Fruit fly (Drosophila melanogaster) whole organism, embryonic: ENCODE measurements around the gene ND-PDSW.
A peak's percentile ranks its signal among the peaks of the same experiment; 100 is the strongest.

Source experiments
- Ada2b ChIP-seq: fragments of 200-800 bp; sonication (Bioruptor generic); IDR thresholded peaks from 2 replicates; pipeline ENCODE4 v1.3.6; 2022; ENCODE audit warnings: missing biosample characterization, missing genetic modification characterization
- Antp ChIP-seq: fragments of 200-800 bp; sonication (Bioruptor generic); optimal IDR thresholded peaks from 3 replicates; lab custom pipeline; 2016; ENCODE audit warnings: missing biosample characterization, missing genetic modification characterization
- BtbVII ChIP-seq: fragments of 200-800 bp; sonication (Bioruptor generic); optimal IDR thresholded peaks from 3 replicates; lab custom pipeline; 2017; ENCODE audit warnings: missing biosample characterization, mild to moderate bottlenecking, missing genetic modification characterization
- CG10654 ChIP-seq: fragments of 200-800 bp; sonication (Bioruptor generic); optimal IDR thresholded peaks from 2 replicates; lab custom pipeline; 2016; ENCODE audit warnings: missing biosample characterization, missing genetic modification characterization
- CG13287 ChIP-seq: fragments of 200-800 bp; sonication (Bioruptor generic); IDR thresholded peaks from 2 replicates; pipeline ENCODE4 v1.3.6; 2022; ENCODE audit warnings: missing biosample characterization, missing genetic modification characterization; ENCODE audit not compliant: partially characterized antibody
- CG13624 ChIP-seq: fragments of 200-800 bp; sonication (Bioruptor generic); optimal IDR thresholded peaks from 2 replicates; lab custom pipeline; 2016; ENCODE audit warnings: missing biosample characterization, missing genetic modification characterization
- CG17328 ChIP-seq: fragments of 200-800 bp; sonication (Bioruptor generic); IDR thresholded peaks from 2 replicates; pipeline ENCODE4 v1.3.6; 2022; ENCODE audit warnings: missing biosample characterization, missing genetic modification characterization
- CG17359 ChIP-seq: fragments of 200-800 bp; sonication (Bioruptor generic); optimal IDR thresholded peaks from 3 replicates; lab custom pipeline; 2018; ENCODE audit warnings: missing biosample characterization, mild to moderate bottlenecking, missing genetic modification characterization, moderate library complexity
- CG17802 ChIP-seq: fragments of 200-800 bp; sonication (Bioruptor generic); optimal IDR thresholded peaks from 2 replicates; lab custom pipeline; 2018; ENCODE audit warnings: missing biosample characterization, mild to moderate bottlenecking, missing genetic modification characterization, moderate library complexity
- CG17829 ChIP-seq: fragments of 200-800 bp; optimal IDR thresholded peaks from 2 replicates; lab custom pipeline; 2019; ENCODE audit warnings: missing biosample characterization, mild to moderate bottlenecking, missing genetic modification characterization, moderate library complexity
- CG18764 ChIP-seq: fragments of 200-800 bp; sonication (Bioruptor generic); optimal IDR thresholded peaks from 3 replicates; lab custom pipeline; 2016; ENCODE audit warnings: missing biosample characterization, missing genetic modification characterization
- CG30431 ChIP-seq: fragments of 200-800 bp; sonication (Bioruptor generic); optimal IDR thresholded peaks from 2 replicates; lab custom pipeline; 2017; ENCODE audit warnings: missing biosample characterization, missing genetic modification characterization
- CG3281 ChIP-seq: fragments of 200-800 bp; sonication (Bioruptor generic); optimal IDR thresholded peaks from 3 replicates; lab custom pipeline; 2017; ENCODE audit warnings: missing biosample characterization, mild to moderate bottlenecking, missing genetic modification characterization
- CG33213 ChIP-seq: fragments of 200-800 bp; sonication (Bioruptor generic); optimal IDR thresholded peaks from 3 replicates; lab custom pipeline; 2016; ENCODE audit warnings: missing biosample characterization, missing genetic modification characterization
- CG3838 ChIP-seq: fragments of 200-800 bp; sonication (Bioruptor generic); optimal IDR thresholded peaks from 3 replicates; lab custom pipeline; 2016; ENCODE audit warnings: missing biosample characterization, missing genetic modification characterization
- CG4820 ChIP-seq: fragments of 200-800 bp; sonication (Bioruptor generic); optimal IDR thresholded peaks from 3 replicates; lab custom pipeline; 2016; ENCODE audit warnings: missing biosample characterization, missing genetic modification characterization
- CG8281 ChIP-seq: fragments of 200-800 bp; sonication (Bioruptor generic); optimal IDR thresholded peaks from 2 replicates; lab custom pipeline; 2018; ENCODE audit warnings: missing biosample characterization, mild to moderate bottlenecking, missing genetic modification characterization, moderate library complexity
- CG9215 ChIP-seq: fragments of 200-800 bp; sonication (Bioruptor generic); IDR thresholded peaks from 2 replicates; pipeline ENCODE4 v1.3.6; 2022; ENCODE audit warnings: missing biosample characterization, missing genetic modification characterization
- CG9437 ChIP-seq: fragments of 200-800 bp; sonication (Bioruptor generic); optimal IDR thresholded peaks from 2 replicates; lab custom pipeline; 2018; ENCODE audit warnings: missing biosample characterization, mild to moderate bottlenecking, missing genetic modification characterization
- Camta ChIP-seq: fragments of 200-800 bp; sonication (Bioruptor generic); optimal IDR thresholded peaks from 2 replicates; lab custom pipeline; 2016; ENCODE audit warnings: missing biosample characterization, missing genetic modification characterization
- Deaf1 ChIP-seq: fragments of 200-800 bp; optimal IDR thresholded peaks from 3 replicates; lab custom pipeline; 2019; ENCODE audit warnings: missing biosample characterization, mild to moderate bottlenecking, missing genetic modification characterization, moderate library complexity
- Dfd ChIP-seq, 2 experiments: fragments of >200 bp; optimal IDR thresholded peaks; 2 replicates each; lab custom pipeline; 2017; ENCODE audit warnings: missing biosample characterization in 2 of 2, missing genetic modification characterization in 2 of 2
- Dip3 ChIP-seq: fragments of 200-800 bp; sonication (Bioruptor generic); optimal IDR thresholded peaks from 3 replicates; lab custom pipeline; 2016; ENCODE audit warnings: missing biosample characterization, missing genetic modification characterization
- Doc3 ChIP-seq: fragments of 200-800 bp; sonication (Bioruptor generic); IDR thresholded peaks from 3 replicates; pipeline ENCODE4 v1.3.6; 2022; ENCODE audit warnings: missing biosample characterization, missing genetic modification characterization; ENCODE audit not compliant: partially characterized antibody
- ERR ChIP-seq: fragments of 200-800 bp; sonication (Bioruptor generic); optimal IDR thresholded peaks from 2 replicates; lab custom pipeline; 2016; ENCODE audit warnings: missing biosample characterization, missing genetic modification characterization
- Oli ChIP-seq: fragments of 200-800 bp; sonication (Bioruptor generic); optimal IDR thresholded peaks from 2 replicates; lab custom pipeline; 2018; ENCODE audit warnings: missing biosample characterization, mild to moderate bottlenecking, missing genetic modification characterization, moderate library complexity
- abd-A ChIP-seq: fragments of 200-800 bp; sonication (Bioruptor generic); optimal IDR thresholded peaks from 3 replicates; lab custom pipeline; 2019; ENCODE audit warnings: missing biosample characterization, mild to moderate bottlenecking, missing genetic modification characterization, moderate library complexity
- bigmax ChIP-seq: fragments of 200-800 bp; sonication (Bioruptor generic); optimal IDR thresholded peaks from 2 replicates; lab custom pipeline; 2018; ENCODE audit warnings: missing biosample characterization, mild to moderate bottlenecking, missing genetic modification characterization
- dmrt99B ChIP-seq: fragments of 200-800 bp; sonication (Bioruptor generic); optimal IDR thresholded peaks from 2 replicates; lab custom pipeline; 2018; ENCODE audit warnings: missing biosample characterization, mild to moderate bottlenecking, missing genetic modification characterization, moderate library complexity
- emc ChIP-seq: fragments of 200-800 bp; sonication (Bioruptor generic); optimal IDR thresholded peaks from 2 replicates; lab custom pipeline; 2016; ENCODE audit warnings: missing biosample characterization, missing genetic modification characterization
- eve ChIP-seq, 2 experiments: fragments of >200 bp; optimal IDR thresholded peaks; 2 replicates each; lab custom pipeline; 2017; ENCODE audit warnings: missing biosample characterization in 2 of 2, missing genetic modification characterization in 2 of 2
- grn ChIP-seq: fragments of 200-800 bp; sonication (Bioruptor generic); optimal IDR thresholded peaks from 3 replicates; lab custom pipeline; 2017; ENCODE audit warnings: missing biosample characterization, missing genetic modification characterization
- gt ChIP-seq: fragments of 200-800 bp; sonication (Bioruptor generic); IDR thresholded peaks from 2 replicates; pipeline ENCODE4 v1.3.6; 2022; ENCODE audit warnings: missing biosample characterization, missing genetic modification characterization
- hkb ChIP-seq, 2 experiments: fragments of 200-800 bp in 1 of 2; fragments of >200 bp in 1 of 2; sonication (Bioruptor generic) in 1 of 2; IDR thresholded peaks in 1 of 2; optimal IDR thresholded peaks in 1 of 2; 2 replicates each; pipeline versions ENCODE4 v1.3.6 to Lab custom; 2017 to 2022; ENCODE audit warnings: missing biosample characterization in 1 of 2, missing genetic modification characterization in 1 of 2
- kni ChIP-seq: fragments of 200-800 bp; sonication (Bioruptor generic); optimal IDR thresholded peaks from 3 replicates; lab custom pipeline; 2017; ENCODE audit warnings: mild to moderate bottlenecking, missing biosample characterization, missing genetic modification reagents, missing genetic modification characterization
- lmd ChIP-seq: fragments of 200-800 bp; sonication (Bioruptor generic); IDR thresholded peaks from 2 replicates; pipeline ENCODE4 v1.3.6; 2022; ENCODE audit warnings: missing biosample characterization, missing genetic modification characterization
- odd ChIP-seq: fragments of 200-800 bp; sonication (Bioruptor generic); optimal IDR thresholded peaks from 2 replicates; lab custom pipeline; 2017; ENCODE audit warnings: missing biosample characterization, mild to moderate bottlenecking, missing genetic modification characterization
- pan ChIP-seq, 4 experiments: fragments of >200 bp in 3 of 4; fragments of 200-800 bp in 1 of 4; sonication (Bioruptor generic) in 1 of 4; optimal IDR thresholded peaks in 3 of 4; IDR thresholded peaks in 1 of 4; 2 replicates each; pipeline versions ENCODE4 v1.3.6 to Lab custom; 2017 to 2022; ENCODE audit warnings: missing biosample characterization in 2 of 4, missing genetic modification characterization in 2 of 4, mixed read lengths in 1 of 4
- pros ChIP-seq: fragments of 200-800 bp; sonication (Bioruptor generic); optimal IDR thresholded peaks from 3 replicates; lab custom pipeline; 2019; ENCODE audit warnings: missing biosample characterization, mild to moderate bottlenecking, missing genetic modification characterization, moderate library complexity
- repo ChIP-seq: fragments of 200-800 bp; sonication (Bioruptor generic); optimal IDR thresholded peaks from 2 replicates; lab custom pipeline; 2016; ENCODE audit warnings: missing biosample characterization, missing genetic modification characterization
- row ChIP-seq: fragments of 200-800 bp; sonication (Bioruptor generic); IDR thresholded peaks from 3 replicates; pipeline ENCODE4 v1.3.6; 2022; ENCODE audit warnings: missing biosample characterization, missing genetic modification characterization
- sim ChIP-seq: fragments of 200-800 bp; sonication (Bioruptor generic); IDR thresholded peaks from 2 replicates; pipeline ENCODE4 v1.3.6; 2022; ENCODE audit warnings: missing biosample characterization, missing genetic modification characterization
- sima ChIP-seq: fragments of 200-800 bp; sonication (Bioruptor generic); optimal IDR thresholded peaks from 2 replicates; lab custom pipeline; 2016; ENCODE audit warnings: missing biosample characterization, missing genetic modification characterization
- ttk ChIP-seq: fragments of 200-800 bp; sonication (Bioruptor generic); IDR thresholded peaks from 2 replicates; pipeline ENCODE4 v2.1.2; 2022; ENCODE audit warnings: missing biosample characterization, missing genetic modification characterization
- zen ChIP-seq: fragments of 200-800 bp; sonication (Bioruptor generic); optimal IDR thresholded peaks from 3 replicates; lab custom pipeline; 2018; ENCODE audit warnings: missing biosample characterization, mild to moderate bottlenecking, missing genetic modification characterization, moderate library complexity
- zfh2 ChIP-seq: fragments of 200-800 bp; sonication (Bioruptor generic); optimal IDR thresholded peaks from 2 replicates; lab custom pipeline; 2016; ENCODE audit warnings: missing biosample characterization, missing genetic modification characterization

The ND-PDSW gene

dm6 chr2L:3476399-3477056 lies 10.6 kb downstream of the ND-PDSW start (continued):
- peak; percentile 71 for TF ChIP-seq kni (GFP tag; lab: Kevin White, UChicago)
- TF ChIP-seq Antp (GFP tag; lab: Kevin White, UChicago), result no peak
- peak; percentile 42 for TF ChIP-seq abd-A (tag; lab: Kevin White, UChicago)
- TF ChIP-seq CG13624 (GFP tag; lab: Kevin White, UChicago), result peak; percentile 83
- TF ChIP-seq bigmax (GFP tag; lab: Kevin White, UChicago), result no peak
- 0 out of 2 replicates have a peak, but pooled peaks have one; percentile 6 for TF ChIP-seq CG13287 (GFP tag; lab: Robert Waterston, UW)
- TF ChIP-seq Camta, result no peak
- TF ChIP-seq Oli (tag; lab: Kevin White, UChicago), result no peak
- peak; percentile 56 for TF ChIP-seq grn (GFP tag; lab: Kevin White, UChicago)
- TF ChIP-seq Dfd (GFP tag; optimal IDR thresholded peaks at IDR 0.05; lab: Kevin White, UChicago), result no peak
- peak; percentile 10 for TF ChIP-seq zen
- peak; percentile 99 for TF ChIP-seq pros (GFP tag; lab: Kevin White, UChicago)

- TF ChIP-seq CG17359 (tag; lab: Kevin White, UChicago) (no peak), ttk (GFP tag; lab: Robert Waterston, UW) (no peak), Doc3 (GFP tag; lab: Robert Waterston, UW) (no peak), CG18764 (GFP tag; lab: Kevin White, UChicago) (no peak), CG30431 (GFP tag; lab: Kevin White, UChicago) (no peak), sima (GFP tag; lab: Kevin White, UChicago) (no peak), sim (GFP tag; lab: Robert Waterston, UW) (no peak), CG4820 (GFP tag; lab: Kevin White, UChicago) (no peak), BtbVII (no peak), odd (GFP tag; lab: Kevin White, UChicago) (no peak), CG17829 (tag; lab: Kevin White, UChicago) (peak; percentile 31), Ada2b (GFP tag; lab: Robert Waterston, UW) (peak; percentile 23; the same call in 1 of the 2 replicates), CG8281 (tag; lab: Kevin White, UChicago) (no peak), eve (GFP tag; optimal IDR thresholded peaks at IDR 0.05; lab: Kevin White, UChicago) (no peak), row (peak; percentile 76), CG17328 (GFP tag; lab: Robert Waterston, UW) (no peak), Dip3 (GFP tag; lab: Kevin White, UChicago) (peak; percentile 30), CG17802 (no peak), CG10654 (GFP tag; lab: Kevin White, UChicago) (peak; percentile 13), dmrt99B (tag; lab: Kevin White, UChicago) (peak; percentile 53), CG3281 (GFP tag; lab: Kevin White, UChicago) (peak; percentile 41), CG9215 (peak; percentile 27; the same call in 1 of the 2 replicates), Deaf1 (tag; lab: Kevin White, UChicago) (no peak), zfh2 (GFP tag; lab: Kevin White, UChicago) (peak; percentile 42), ERR (GFP tag; lab: Kevin White, UChicago) (no peak), hkb (optimal IDR thresholded peaks at IDR 0.05; lab: Kevin White, UChicago) (no peak), hkb (GFP tag; IDR thresholded peaks at IDR 0.05; lab: Robert Waterston, UW) (no peak), CG33213 (GFP tag; lab: Kevin White, UChicago) (no peak), emc (GFP tag; lab: Kevin White, UChicago) (no peak), repo (GFP tag; lab: Kevin White, UChicago) (no peak), lmd (peak; percentile 34; the same call in 1 of the 2 replicates), gt (GFP tag; lab: Robert Waterston, UW) (no peak), Antp (GFP tag; lab: Kevin White, UChicago) (no peak), CG3838 (no peak), CG9437 (GFP tag; lab: Kevin White, UChicago) (peak; percentile 48), pan (optimal IDR thresholded peaks at IDR 0.05; lab: Kevin White, UChicago) (peak in 1 of 2 experiments; percentile 11), pan (GFP tag; optimal IDR thresholded peaks at IDR 0.05 in 1 of 2, IDR thresholded peaks at IDR 0.05 in 1 of 2) (no peak)
These were observed 11.2 kb downstream of the ND-PDSW start for dm6 chr2L:3477057-3477755.
